Worm (Caenorhabditis elegans) whole organism, L1 larva: ENCODE data around the gene gna-1.

Experiments
- ama-1 ChIP-seq: fragments of 150-350 bp; optimal IDR thresholded peaks from 2 replicates; lab custom pipeline; 2014
- ceh-82 ChIP-seq, 3 experiments: fragments of 150-350 bp in 1 of 3; sonication (generic microtip) in 2 of 3; optimal IDR thresholded peaks; 2 replicates each; lab custom pipeline; 2014 to 2017; ENCODE audit warnings: missing biosample characterization in 3 of 3, missing genetic modification characterization in 3 of 3
- ceh-88 ChIP-seq: fragments of 200-800 bp; sonication (Bioruptor generic); IDR thresholded peaks from 2 replicates; pipeline ENCODE4 v1.3.6; 2022; ENCODE audit warnings: missing genetic modification characterization, missing compliant biosample characterization
- nhr-28 ChIP-seq: fragments of 150-350 bp; optimal IDR thresholded peaks from 2 replicates; lab custom pipeline; 2014; ENCODE audit warnings: missing biosample characterization, missing genetic modification characterization
- nhr-76 ChIP-seq: sonication (generic microtip); optimal IDR thresholded peaks from 2 replicates; lab custom pipeline; 2017; ENCODE audit warnings: missing biosample characterization, missing genetic modification characterization
- pag-3 ChIP-seq: sonication (generic microtip); optimal IDR thresholded peaks from 2 replicates; lab custom pipeline; 2017; ENCODE audit warnings: missing genetic modification characterization, mild to moderate bottlenecking, missing compliant biosample characterization, antibody characterized with exemption, borderline replicate concordance; ENCODE audit not compliant: insufficient read depth
- sox-4 ChIP-seq: sonication (generic microtip); optimal IDR thresholded peaks from 2 replicates; lab custom pipeline; 2016; ENCODE audit warnings: missing genetic modification characterization, missing compliant biosample characterization
- unc-62 ChIP-seq: fragments of 150-350 bp; optimal IDR thresholded peaks from 2 replicates; lab custom pipeline; 2014; ENCODE audit warnings: missing biosample characterization, missing genetic modification reagents, missing genetic modification characterization
- unc-86 ChIP-seq: sonication (generic microtip); optimal IDR thresholded peaks from 2 replicates; lab custom pipeline; 2016; ENCODE audit warnings: missing genetic modification characterization, missing compliant biosample characterization

DNA sequence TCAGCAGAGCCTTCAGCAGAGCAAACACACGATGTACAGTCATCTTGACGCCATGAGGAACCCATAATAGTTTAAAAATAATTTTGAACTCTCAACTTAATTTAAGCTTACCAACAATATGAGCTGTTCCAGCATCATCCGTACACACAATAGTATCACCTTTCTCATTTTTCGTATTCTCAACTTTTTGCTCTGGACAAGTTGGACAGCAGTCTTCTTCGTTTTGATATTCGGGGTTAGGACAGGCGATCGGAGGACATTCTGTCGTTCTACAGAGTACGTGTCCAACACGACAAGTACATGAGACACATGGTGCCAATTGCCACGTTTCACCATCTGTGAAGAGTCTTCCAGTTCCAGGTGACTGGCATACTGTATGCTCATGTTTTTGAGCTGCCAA lies 3.6 kb upstream of the gna-1 start:
- TF ChIP-seq ceh-82 (tag; optimal IDR thresholded peaks at IDR 0.05; lab: Kevin White, UChicago): no peak
- TF ChIP-seq unc-86 (tag; lab: Kevin White, UChicago): no peak
- TF ChIP-seq nhr-76 (tag; lab: Kevin White, UChicago): no peak
- no peak for TF ChIP-seq ama-1 (lab: Kevin White, UChicago)
- TF ChIP-seq pag-3: no peak
- TF ChIP-seq sox-4: no peak
- TF ChIP-seq ceh-88 (GFP tag; lab: Robert Waterston, UW): no peak
- no peak for TF ChIP-seq nhr-28
- no peak for TF ChIP-seq unc-62 (GFP tag; lab: Kevin White, UChicago)
